Worm (Caenorhabditis elegans) whole organism, young adult: ENCODE results near the gene C31G12.4.

Experiments used
- egl-18 ChIP-seq: fragments of 200-800 bp; sonication (Bioruptor generic); IDR thresholded peaks from 2 replicates; pipeline ENCODE4 v1.3.6; 2022; ENCODE audit warnings: missing genetic modification reagents, missing genetic modification characterization, missing compliant biosample characterization
- nfyb-1 ChIP-seq: fragments of 200-800 bp; sonication (Bioruptor generic); IDR thresholded peaks from 2 replicates; pipeline ENCODE4 v1.3.6; 2022; ENCODE audit warnings: missing genetic modification reagents, missing genetic modification characterization, missing compliant biosample characterization
- tbp1 ChIP-seq: fragments of 200-800 bp; sonication (Bioruptor generic); optimal IDR thresholded peaks from 2 replicates; lab custom pipeline; 2018; ENCODE audit warnings: mild to moderate bottlenecking, missing genetic modification characterization, missing compliant biosample characterization

DNA sequence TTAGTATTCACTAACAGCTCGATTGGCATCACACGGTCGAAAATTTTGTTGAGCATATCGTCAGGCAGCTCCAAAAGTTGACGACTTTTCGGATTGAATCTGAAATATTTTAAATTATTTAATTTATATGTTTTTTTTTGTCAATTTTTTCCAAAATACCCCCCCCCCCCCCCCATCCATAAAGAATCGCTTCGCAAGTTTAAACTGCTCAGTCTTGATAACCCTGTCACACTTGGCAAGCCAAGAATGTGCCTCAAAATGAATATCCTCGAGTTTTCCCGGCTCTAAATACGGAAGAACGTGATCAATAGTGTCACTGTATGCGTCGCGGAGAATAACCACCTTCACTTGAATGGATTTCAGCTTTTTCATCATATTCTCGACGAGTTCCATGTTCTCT is 45.4 kb downstream of the C31G12.4 start, which contains the start of gene Y37H2A.18:
- TF ChIP-seq tbp1 (GFP tag; lab: Kevin White, UChicago) (no peak), nfyb-1 (GFP tag; lab: Robert Waterston, UW) (no peak), egl-18 (no peak)
